Worm (Caenorhabditis elegans) whole organism, L4 larva: ENCODE results near the gene xbx-5.
A peak's percentile ranks its signal among the peaks of the same experiment; 100 is the strongest.

Source experiments
- Y105C5A.15 ChIP-seq: fragments of 200-800 bp; sonication (Bioruptor generic); IDR thresholded peaks from 2 replicates; pipeline ENCODE4 v1.3.6; 2022; ENCODE audit warnings: missing genetic modification characterization, missing compliant biosample characterization
- Y5F2A.4 ChIP-seq: fragments of 200-800 bp; sonication (Bioruptor generic); optimal IDR thresholded peaks from 2 replicates; lab custom pipeline; 2018; ENCODE audit warnings: mild to moderate bottlenecking, missing genetic modification characterization, missing compliant biosample characterization
- ZK546.5 ChIP-seq, 2 experiments: sonication (generic microtip); optimal IDR thresholded peaks; 2 replicates each; lab custom pipeline; 2017; ENCODE audit warnings: missing biosample characterization in 2 of 2, missing genetic modification characterization in 2 of 2
- aha-1 ChIP-seq: fragments of 150-350 bp; peaks from one replicate; lab custom pipeline; 2014; ENCODE audit warnings: missing biosample characterization, missing genetic modification characterization
- ceh-20 ChIP-seq: fragments of 200-800 bp; sonication (Bioruptor generic); IDR thresholded peaks from 2 replicates; pipeline ENCODE4 v1.3.6; 2022; ENCODE audit warnings: missing genetic modification reagents, missing genetic modification characterization, missing compliant biosample characterization
- ceh-28 ChIP-seq: fragments of 150-350 bp; optimal IDR thresholded peaks from 2 replicates; lab custom pipeline; 2014; ENCODE audit warnings: missing biosample characterization, missing genetic modification reagents, missing genetic modification characterization
- ceh-44 ChIP-seq: fragments of 200-800 bp; sonication (Bioruptor generic); IDR thresholded peaks from 2 replicates; pipeline ENCODE4 v1.3.6; 2022; ENCODE audit warnings: missing genetic modification reagents, missing genetic modification characterization, missing compliant biosample characterization
- ctbp-1 ChIP-seq: fragments of 200-800 bp; sonication (Bioruptor generic); IDR thresholded peaks from 2 replicates; pipeline ENCODE4 v1.3.6; 2022; ENCODE audit warnings: missing genetic modification reagents, missing genetic modification characterization, missing compliant biosample characterization
- daf-16 ChIP-seq, 3 experiments: sonication (generic microtip); optimal IDR thresholded peaks; 2 replicates each; lab custom pipeline; 2016 to 2017; ENCODE audit warnings: missing genetic modification characterization in 3 of 3, missing genetic modification reagents in 3 of 3, mild to moderate bottlenecking in 2 of 3, missing compliant biosample characterization in 2 of 3, missing biosample characterization in 1 of 3, moderate library complexity in 1 of 3
- dmd-6 ChIP-seq: fragments of 200-800 bp; sonication (Bioruptor generic); IDR thresholded peaks from 2 replicates; pipeline ENCODE4 v1.3.6; 2022; ENCODE audit warnings: missing genetic modification reagents, missing genetic modification characterization, missing compliant biosample characterization
- dve-1 ChIP-seq: sonication (generic microtip); optimal IDR thresholded peaks from 2 replicates; lab custom pipeline; 2017; ENCODE audit warnings: antibody characterized with exemption, mild to moderate bottlenecking, missing genetic modification characterization, missing compliant biosample characterization; ENCODE audit not compliant: insufficient read depth
- egl-27 ChIP-seq: sonication (generic microtip); optimal IDR thresholded peaks from 3 replicates; lab custom pipeline; 2017; ENCODE audit warnings: missing biosample characterization, missing genetic modification reagents, missing genetic modification characterization
- hlh-11 ChIP-seq: fragments of 200-800 bp; sonication (Bioruptor generic); optimal IDR thresholded peaks from 2 replicates; lab custom pipeline; 2018; ENCODE audit warnings: mild to moderate bottlenecking, missing genetic modification characterization, missing compliant biosample characterization
- hlh-30 ChIP-seq: sonication (generic microtip); optimal IDR thresholded peaks from 2 replicates; lab custom pipeline; 2017; ENCODE audit warnings: antibody characterized with exemption, mild to moderate bottlenecking, missing genetic modification characterization, missing compliant biosample characterization; ENCODE audit not compliant: insufficient read depth
- jun-1 ChIP-seq: fragments of 150-350 bp; optimal IDR thresholded peaks from 2 replicates; lab custom pipeline; 2014; ENCODE audit warnings: missing biosample characterization, missing genetic modification reagents, missing genetic modification characterization
- lin-15B ChIP-seq: fragments of 150-350 bp; sonication (generic microtip); optimal IDR thresholded peaks from 3 replicates; lab custom pipeline; 2014; ENCODE audit warnings: missing biosample characterization, missing genetic modification characterization
- madf-5 ChIP-seq, 2 experiments: fragments of 200-800 bp; sonication (Bioruptor generic); IDR thresholded peaks; 2 replicates each; pipeline ENCODE4 v1.3.6; 2022; ENCODE audit warnings: missing compliant biosample characterization in 2 of 2, missing genetic modification characterization in 2 of 2
- mxl-3 ChIP-seq: fragments of 200-800 bp; sonication (Bioruptor generic); optimal IDR thresholded peaks from 2 replicates; lab custom pipeline; 2018; ENCODE audit warnings: mild to moderate bottlenecking, missing genetic modification characterization, missing compliant biosample characterization
- nhr-10 ChIP-seq: fragments of 150-350 bp; optimal IDR thresholded peaks from 2 replicates; lab custom pipeline; 2014; ENCODE audit warnings: missing biosample characterization, missing genetic modification characterization
- nhr-28 ChIP-seq: fragments of 150-350 bp; optimal IDR thresholded peaks from 2 replicates; lab custom pipeline; 2014; ENCODE audit warnings: missing biosample characterization, missing genetic modification characterization
- nhr-6 ChIP-seq: fragments of 150-350 bp; optimal IDR thresholded peaks from 2 replicates; lab custom pipeline; 2014; ENCODE audit warnings: missing biosample characterization, missing genetic modification characterization
- nhr-77 ChIP-seq: fragments of 150-350 bp; optimal IDR thresholded peaks from 2 replicates; lab custom pipeline; 2014; ENCODE audit warnings: missing biosample characterization, missing genetic modification characterization
- pqm-1 ChIP-seq: sonication (generic microtip); optimal IDR thresholded peaks from 2 replicates; lab custom pipeline; 2017; ENCODE audit warnings: missing biosample characterization, missing genetic modification characterization
- set-16 ChIP-seq: fragments of 200-800 bp; sonication (Bioruptor generic); IDR thresholded peaks from 2 replicates; pipeline ENCODE4 v1.3.6; 2022; ENCODE audit warnings: missing genetic modification reagents, missing genetic modification characterization, missing compliant biosample characterization
- snpc-4 ChIP-seq: fragments of 150-350 bp; optimal IDR thresholded peaks from 2 replicates; lab custom pipeline; 2014; ENCODE audit warnings: missing biosample characterization, missing genetic modification characterization
- spr-3 ChIP-seq: fragments of 200-800 bp; sonication (Bioruptor generic); optimal IDR thresholded peaks from 2 replicates; lab custom pipeline; 2018; ENCODE audit warnings: mild to moderate bottlenecking, missing genetic modification characterization, missing compliant biosample characterization
- unc-130 ChIP-seq: sonication (generic microtip); optimal IDR thresholded peaks from 2 replicates; lab custom pipeline; 2016; ENCODE audit warnings: missing genetic modification reagents, missing genetic modification characterization, missing compliant biosample characterization
- unc-62 ChIP-seq, 3 experiments: fragments of 150-350 bp in 1 of 3; sonication (generic microtip); optimal IDR thresholded peaks in 2 of 3; peaks in 1 of 3; 1 replicate in 1 of 3; 2 replicates in 2 of 3; lab custom pipeline; 2014 to 2017; ENCODE audit warnings: missing biosample characterization in 3 of 3, missing genetic modification characterization in 3 of 3, missing genetic modification reagents in 3 of 3, missing genotype in 1 of 3
- zfp-3 ChIP-seq: fragments of 200-800 bp; sonication (Bioruptor generic); conservative IDR thresholded peaks from 2 replicates; pipeline ENCODE4 v1.3.6; 2022; ENCODE audit warnings: missing genetic modification reagents, missing genetic modification characterization, missing compliant biosample characterization
- zip-11 ChIP-seq: fragments of 200-800 bp; sonication (Bioruptor generic); IDR thresholded peaks from 2 replicates; pipeline ENCODE4 v1.3.6; 2022; ENCODE audit warnings: missing genetic modification characterization, missing compliant biosample characterization
- ztf-7 ChIP-seq: fragments of 150-350 bp; optimal IDR thresholded peaks from 2 replicates; lab custom pipeline; 2014; ENCODE audit warnings: missing biosample characterization, missing genetic modification characterization

The xbx-5 gene

DNA sequence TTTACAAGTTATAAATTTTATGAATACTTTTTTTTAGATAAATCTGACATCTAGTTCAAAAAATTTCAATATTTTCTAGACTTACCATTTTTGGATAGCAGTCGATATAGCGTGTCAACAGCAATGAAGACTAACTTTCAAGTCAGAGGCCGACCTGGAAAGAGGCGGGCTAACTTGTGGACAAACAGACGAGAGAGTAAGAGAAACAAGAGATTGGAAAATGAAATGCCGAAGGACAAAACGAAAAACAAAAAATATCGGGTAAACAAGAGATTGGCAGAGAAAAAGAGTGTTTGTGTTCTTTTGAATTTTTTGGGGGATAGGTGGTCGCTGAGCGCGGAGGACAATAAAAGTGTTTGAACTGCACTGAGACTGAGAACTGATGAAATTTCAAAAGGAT lies 31.1 kb downstream of the xbx-5 start, which contains the start of gene lec-4 (continued):
- TF ChIP-seq Y5F2A.4 (GFP tag; lab: Kevin White, UChicago), result no peak
- no peak for TF ChIP-seq unc-130 (GFP tag; lab: Kevin White, UChicago)
- peak; percentile 76 for TF ChIP-seq dve-1 (tag; lab: Kevin White, UChicago)
- no peak for TF ChIP-seq ceh-28 (tag; lab: Kevin White, UChicago)
- peak; percentile 77 for TF ChIP-seq nhr-6 (tag; lab: Kevin White, UChicago)
- no peak for TF ChIP-seq ctbp-1 (GFP tag; lab: Robert Waterston, UW)
- TF ChIP-seq ceh-20 (GFP tag; lab: Robert Waterston, UW), result no peak
- peak; percentile 98 for TF ChIP-seq aha-1 (tag; lab: Kevin White, UChicago)
- TF ChIP-seq ceh-44 (GFP tag; lab: Robert Waterston, UW), result no peak

DNA sequence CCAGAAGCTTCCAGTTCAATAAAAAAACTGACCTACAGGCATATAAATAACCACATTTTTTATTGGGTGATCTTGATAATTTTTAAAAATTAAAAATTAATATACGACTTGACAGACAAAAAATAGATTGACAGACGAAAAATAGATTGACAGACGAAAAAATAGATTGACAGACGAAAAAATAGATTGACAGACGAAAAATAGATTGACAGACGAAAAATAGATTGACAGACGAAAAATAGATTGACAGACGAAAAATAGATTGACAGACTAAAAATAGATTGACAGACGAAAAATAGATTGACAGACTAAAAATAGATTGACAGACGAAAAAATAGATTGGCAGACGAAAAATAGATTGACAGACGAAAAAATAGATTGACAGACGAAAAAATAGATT lies 33.9 kb downstream of the xbx-5 start:
- TF ChIP-seq set-16, result peak; percentile 42

DNA sequence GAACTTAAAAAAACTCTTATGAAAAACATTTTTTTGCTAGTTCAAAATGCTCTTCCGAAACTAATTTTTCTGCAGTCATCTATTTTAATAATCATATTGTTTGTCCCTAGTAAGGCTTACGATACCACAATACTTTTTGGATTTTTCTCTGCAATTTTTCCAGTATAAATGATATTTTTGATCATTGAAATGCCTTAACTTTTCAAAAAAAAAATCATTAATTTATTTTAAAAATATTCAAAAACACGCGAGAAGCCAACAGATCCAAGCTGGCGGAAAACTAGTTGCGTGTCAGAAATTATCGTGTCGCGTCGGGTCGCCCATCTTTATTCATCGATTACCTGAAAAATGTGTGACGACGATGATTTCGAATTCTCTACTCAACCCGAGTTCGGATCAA lies 36.1 kb downstream of the xbx-5 start, which contains the start of gene gmeb-3:
TSS of gene gmeb-3 (plus strand) at position 301 of the 400 bp plus-strand sequence.
- no peak for TF ChIP-seq nhr-10
- TF ChIP-seq aha-1 (tag; lab: Kevin White, UChicago), result no peak

- TF ChIP-seq aha-1 (tag; lab: Kevin White, UChicago) (peak; percentile 10), zfp-3 (no peak)
Measured at ce11 chrIII:3765460-3765859, 38.8 kb downstream of the xbx-5 start, which contains the start of gene C44F1.1. TSS of gene C44F1.1 (minus strand) at chrIII:3765560.

DNA sequence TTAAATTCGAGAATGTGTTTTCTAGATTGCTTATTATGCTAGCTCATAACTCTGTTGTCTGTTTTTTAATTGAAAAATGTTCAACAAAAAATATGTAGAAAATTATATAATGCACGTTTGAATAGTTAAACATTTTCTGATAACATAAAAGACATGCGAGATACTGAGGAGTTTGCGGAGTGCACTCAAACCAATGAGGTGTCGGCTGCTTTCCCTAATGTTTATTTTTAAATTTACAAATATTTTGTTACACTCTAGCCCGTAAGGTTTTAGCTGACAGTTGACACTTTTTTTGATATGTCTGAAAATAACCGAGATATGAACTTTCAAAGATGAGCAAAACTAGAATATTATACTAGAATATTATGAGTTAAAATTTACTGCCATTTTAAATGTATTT lies 39.7 kb downstream of the xbx-5 start:
- TF ChIP-seq daf-16 (GFP tag; optimal IDR thresholded peaks at IDR 0.05; lab: Kevin White, UChicago) (no peak), daf-16 (tag; optimal IDR thresholded peaks at IDR 0.05; lab: Kevin White, UChicago) (peak; percentile 10), zip-11 (GFP tag; lab: Robert Waterston, UW) (no peak), dve-1 (tag; lab: Kevin White, UChicago) (peak; percentile 40)

DNA sequence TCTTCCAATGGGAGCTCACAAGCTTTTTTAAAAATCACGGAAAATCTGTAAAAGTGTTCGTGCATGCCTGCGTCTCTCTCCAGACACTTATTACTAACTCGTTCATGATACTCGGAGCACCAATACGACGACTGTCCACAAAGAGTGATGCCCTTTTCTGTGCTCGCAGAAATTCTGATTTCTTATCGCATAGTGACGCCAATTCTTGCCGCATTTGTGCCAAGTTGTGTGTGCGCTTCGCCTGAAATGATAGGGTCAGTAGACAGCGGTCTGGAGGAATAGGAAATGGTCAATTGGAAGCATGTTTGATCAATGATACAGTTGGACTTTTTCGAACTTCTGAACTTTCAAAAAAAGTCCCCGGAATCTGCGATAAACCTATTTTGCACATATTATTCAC lies 40.2 kb downstream of the xbx-5 start:
- TF ChIP-seq pqm-1 (tag; lab: Kevin White, UChicago) (peak; percentile 77), egl-27 (tag; lab: Kevin White, UChicago) (no peak), jun-1 (tag; lab: Kevin White, UChicago) (no peak), madf-5 (GFP tag; IDR thresholded peaks at IDR 0.05; lab: Robert Waterston, UW) (no peak), nhr-28 (tag; lab: Kevin White, UChicago) (peak; percentile 77), unc-62 (GFP tag; optimal IDR thresholded peaks at IDR 0.05 in 1 of 2; lab: Kevin White, UChicago) (no peak), unc-62 (tag; optimal IDR thresholded peaks at IDR 0.05; lab: Kevin White, UChicago) (no peak), hlh-11 (peak; percentile 72), mxl-3 (GFP tag; lab: Kevin White, UChicago) (peak; percentile 15), nhr-77 (tag; lab: Kevin White, UChicago) (peak; percentile 43), Y105C5A.15 (no peak), daf-16 (GFP tag; optimal IDR thresholded peaks at IDR 0.05; lab: Kevin White, UChicago) (no peak), daf-16 (tag; optimal IDR thresholded peaks at IDR 0.05; lab: Kevin White, UChicago) (peak; percentile 9), Y5F2A.4 (GFP tag; lab: Kevin White, UChicago) (no peak), snpc-4 (tag; lab: Kevin White, UChicago) (no peak), lin-15B (tag; lab: Kevin White, UChicago) (no peak), dmd-6 (GFP tag; lab: Robert Waterston, UW) (peak; percentile 63), ZK546.5 (tag; optimal IDR thresholded peaks at IDR 0.05; lab: Kevin White, UChicago) (no peak), aha-1 (tag; lab: Kevin White, UChicago) (no peak), spr-3 (GFP tag; lab: Kevin White, UChicago) (no peak), ztf-7 (tag; lab: Kevin White, UChicago) (no peak), hlh-30 (peak; percentile 11)
